Worm (Caenorhabditis elegans): ENCODE data around the gene acbp-3.

DNA sequence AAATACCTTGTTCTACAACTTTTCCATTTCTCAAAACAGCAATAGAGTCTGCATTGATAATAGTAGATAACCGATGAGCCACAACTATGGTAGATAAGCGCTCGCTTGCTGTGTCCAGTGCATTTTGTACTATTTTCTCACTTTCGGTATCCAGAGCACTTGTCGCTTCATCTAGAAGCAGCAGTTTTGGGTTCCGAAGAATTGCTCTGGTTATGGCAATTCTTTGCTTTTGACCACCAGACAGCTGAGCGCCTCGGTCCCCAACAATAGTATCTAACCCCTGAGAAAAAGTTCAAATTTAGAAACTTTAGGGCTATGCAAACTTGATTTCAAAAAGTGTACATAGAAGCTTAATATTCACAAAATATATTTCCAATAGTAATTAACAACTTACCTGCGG, 43.5 kb upstream of the acbp-3 start:
- TF ChIP-seq unc-62 (GFP tag; optimal IDR thresholded peaks at IDR 0.05), result no peak
- no peak for TF ChIP-seq snpc-4 (tag; optimal IDR thresholded peaks at IDR 0.05)
- no peak for TF ChIP-seq ama-1 (optimal IDR thresholded peaks at IDR 0.05)
